Worm (Caenorhabditis elegans): ENCODE results near the gene ins-4.

DNA sequence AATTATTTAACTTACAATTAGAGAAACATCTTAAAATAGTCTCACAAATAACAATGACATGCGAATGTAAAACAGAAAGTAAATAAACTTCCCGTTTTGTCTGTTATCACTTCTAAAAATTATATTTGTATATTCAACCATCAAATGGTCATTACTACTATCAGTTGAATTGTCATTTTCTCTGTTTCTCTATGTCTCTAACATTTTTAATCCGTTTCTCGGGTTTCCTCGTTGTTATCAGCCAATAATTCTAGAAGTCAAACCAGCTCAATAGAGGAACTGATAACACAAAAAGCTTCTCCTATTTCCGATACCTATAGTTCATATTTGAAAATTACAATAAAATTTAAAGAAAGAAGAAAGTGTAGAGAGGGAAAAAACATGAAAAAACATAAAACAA lies 30.5 kb downstream of the ins-4 start:
- TF ChIP-seq lin-11 (tag; optimal IDR thresholded peaks at IDR 0.05), result no peak
- TF ChIP-seq pha-4 (tag; optimal IDR thresholded peaks at IDR 0.05), result no peak
- no peak for TF ChIP-seq nhr-11 (tag; optimal IDR thresholded peaks at IDR 0.05)
- TF ChIP-seq pat-9 (tag; optimal IDR thresholded peaks at IDR 0.05), result no peak

Data from whole organism, late embryonic.